Fruit fly (Drosophila melanogaster) whole organism, embryonic: Measurements from ENCODE around the gene CG13454.

Experiments used
- BtbVII ChIP-seq: fragments of 200-800 bp; sonication (Bioruptor generic); optimal IDR thresholded peaks from 3 replicates; lab custom pipeline; 2017; ENCODE audit warnings: missing biosample characterization, mild to moderate bottlenecking, missing genetic modification characterization
- CG10147 ChIP-seq: fragments of 200-800 bp; sonication (Bioruptor generic); optimal IDR thresholded peaks from 2 replicates; lab custom pipeline; 2019; ENCODE audit warnings: missing biosample characterization, mild to moderate bottlenecking, missing genetic modification characterization, moderate library complexity
- CG10462 ChIP-seq: fragments of 200-800 bp; sonication (Bioruptor generic); optimal IDR thresholded peaks from 2 replicates; lab custom pipeline; 2016; ENCODE audit warnings: missing biosample characterization, missing genetic modification characterization
- CG13296 ChIP-seq: fragments of 200-800 bp; sonication (Bioruptor generic); optimal IDR thresholded peaks from 3 replicates; lab custom pipeline; 2018; ENCODE audit warnings: missing biosample characterization, mild to moderate bottlenecking, missing genetic modification characterization
- CG14050 ChIP-seq: fragments of 200-800 bp; sonication (Bioruptor generic); IDR thresholded peaks from 3 replicates; pipeline ENCODE4 v1.3.6; 2022; ENCODE audit warnings: missing biosample characterization, missing genetic modification characterization
- CG15601 ChIP-seq: fragments of 200-800 bp; sonication (Bioruptor generic); optimal IDR thresholded peaks from 3 replicates; lab custom pipeline; 2019; ENCODE audit warnings: missing biosample characterization, mild to moderate bottlenecking, missing genetic modification characterization, moderate library complexity
- CG1647 ChIP-seq: fragments of 200-800 bp; sonication (Bioruptor generic); optimal IDR thresholded peaks from 3 replicates; lab custom pipeline; 2016; ENCODE audit warnings: missing biosample characterization, missing genetic modification characterization
- CG16815 ChIP-seq: fragments of 200-800 bp; sonication (Bioruptor generic); optimal IDR thresholded peaks from 3 replicates; lab custom pipeline; 2017; ENCODE audit warnings: missing biosample characterization, mild to moderate bottlenecking, missing genetic modification characterization
- CG18599 ChIP-seq: fragments of 200-800 bp; sonication (Bioruptor generic); optimal IDR thresholded peaks from 3 replicates; lab custom pipeline; 2017; ENCODE audit warnings: missing biosample characterization, missing genetic modification characterization, mild to moderate bottlenecking, moderate library complexity, missing genetic modification reagents
- CG2120 ChIP-seq: fragments of 200-800 bp; sonication (Bioruptor generic); optimal IDR thresholded peaks from 3 replicates; lab custom pipeline; 2016; ENCODE audit warnings: missing biosample characterization, missing genetic modification characterization
- CG2199 ChIP-seq: fragments of 200-800 bp; sonication (Bioruptor generic); IDR thresholded peaks from 3 replicates; pipeline ENCODE4 v1.3.6; 2022; ENCODE audit warnings: missing biosample characterization, missing genetic modification characterization
- CG2678 ChIP-seq: fragments of 200-800 bp; sonication (Bioruptor generic); optimal IDR thresholded peaks from 3 replicates; lab custom pipeline; 2019; ENCODE audit warnings: missing biosample characterization, mild to moderate bottlenecking, missing genetic modification characterization, moderate library complexity
- CG31388 ChIP-seq: fragments of 200-800 bp; sonication (Bioruptor generic); optimal IDR thresholded peaks from 2 replicates; lab custom pipeline; 2016; ENCODE audit warnings: missing biosample characterization, missing genetic modification characterization
- CG34376 ChIP-seq: fragments of 200-800 bp; sonication (Bioruptor generic); optimal IDR thresholded peaks from 2 replicates; lab custom pipeline; 2018; ENCODE audit warnings: missing biosample characterization, mild to moderate bottlenecking, missing genetic modification characterization
- CG4282 ChIP-seq: fragments of 200-800 bp; sonication (Bioruptor generic); optimal IDR thresholded peaks from 2 replicates; lab custom pipeline; 2016; ENCODE audit warnings: missing biosample characterization, missing genetic modification characterization
- CG6813 ChIP-seq: fragments of 200-800 bp; sonication (Bioruptor generic); optimal IDR thresholded peaks from 2 replicates; lab custom pipeline; 2017; ENCODE audit warnings: missing biosample characterization, missing genetic modification characterization, mild to moderate bottlenecking, moderate library complexity, missing genetic modification reagents
- CG8089 ChIP-seq: fragments of 200-800 bp; sonication (Bioruptor generic); optimal IDR thresholded peaks from 3 replicates; lab custom pipeline; 2016; ENCODE audit warnings: missing biosample characterization, missing genetic modification characterization
- CG8290 ChIP-seq, 3 experiments: fragments of 200-800 bp; sonication (Bioruptor generic); optimal IDR thresholded peaks; 2 replicates each; lab custom pipeline; 2016 to 2019; ENCODE audit warnings: missing biosample characterization in 3 of 3, missing genetic modification characterization in 3 of 3, mild to moderate bottlenecking in 2 of 3, moderate library complexity in 1 of 3
- Fer1 ChIP-seq: fragments of 200-800 bp; sonication (Bioruptor generic); optimal IDR thresholded peaks from 2 replicates; lab custom pipeline; 2017; ENCODE audit warnings: missing biosample characterization, mild to moderate bottlenecking, missing genetic modification characterization
- GATAe ChIP-seq: fragments of 200-800 bp; sonication (Bioruptor generic); conservative IDR thresholded peaks from 2 replicates; pipeline ENCODE4 v1.3.6; 2022; ENCODE audit warnings: missing biosample characterization, missing genetic modification characterization
- H2.0 ChIP-seq: fragments of 200-800 bp; sonication (Bioruptor generic); IDR thresholded peaks from 2 replicates; pipeline ENCODE4 v1.3.6; 2022; ENCODE audit warnings: missing biosample characterization, missing genetic modification characterization
- HLH3B ChIP-seq: fragments of 200-800 bp; sonication (Bioruptor generic); IDR thresholded peaks from 2 replicates; pipeline ENCODE4 v1.3.6; 2022; ENCODE audit warnings: missing biosample characterization, missing genetic modification characterization
- Med ChIP-seq: fragments of 200-800 bp; sonication (Bioruptor generic); peaks from one replicate; lab custom pipeline; 2016; ENCODE audit warnings: missing biosample characterization, missing genetic modification characterization, mild to moderate bottlenecking, inconsistent platforms, moderate library complexity
- Meics ChIP-seq: fragments of 200-800 bp; sonication (Bioruptor generic); optimal IDR thresholded peaks from 2 replicates; lab custom pipeline; 2017; ENCODE audit warnings: missing biosample characterization, mild to moderate bottlenecking, missing genetic modification characterization
- Pdp1 ChIP-seq, 2 experiments: fragments of 200-800 bp; sonication (Bioruptor generic); optimal IDR thresholded peaks; 3 replicates each; lab custom pipeline; 2016; ENCODE audit warnings: missing biosample characterization in 2 of 2, missing genetic modification characterization in 2 of 2, mild to moderate bottlenecking in 1 of 2, moderate library complexity in 1 of 2
- Rx ChIP-seq: fragments of 200-800 bp; sonication (Bioruptor generic); IDR thresholded peaks from 2 replicates; pipeline ENCODE4 v1.3.6; 2022; ENCODE audit warnings: missing biosample characterization, missing genetic modification characterization
- ac ChIP-seq: fragments of 200-800 bp; sonication (Bioruptor generic); optimal IDR thresholded peaks from 3 replicates; lab custom pipeline; 2017; ENCODE audit warnings: missing biosample characterization, mild to moderate bottlenecking, missing genetic modification characterization
- al ChIP-seq: fragments of 200-800 bp; sonication (Bioruptor generic); IDR thresholded peaks from 2 replicates; pipeline ENCODE4 v1.3.6; 2022; ENCODE audit warnings: missing biosample characterization, missing genetic modification characterization
- bigmax ChIP-seq: fragments of 200-800 bp; sonication (Bioruptor generic); optimal IDR thresholded peaks from 2 replicates; lab custom pipeline; 2018; ENCODE audit warnings: missing biosample characterization, mild to moderate bottlenecking, missing genetic modification characterization
- caup ChIP-seq: fragments of 200-800 bp; sonication (Bioruptor generic); optimal IDR thresholded peaks from 3 replicates; lab custom pipeline; 2017; ENCODE audit warnings: missing biosample characterization, mild to moderate bottlenecking, missing genetic modification characterization, moderate library complexity; ENCODE audit not compliant: severe bottlenecking
- crp ChIP-seq, 2 experiments: fragments of 200-800 bp; sonication (Bioruptor generic); optimal IDR thresholded peaks; 2 replicates in 1 of 2; 3 replicates in 1 of 2; lab custom pipeline; 2017; ENCODE audit warnings: missing biosample characterization in 2 of 2, missing genetic modification characterization in 2 of 2, mild to moderate bottlenecking in 1 of 2, moderate library complexity in 1 of 2
- cwo ChIP-seq: fragments of 200-800 bp; sonication (Bioruptor generic); optimal IDR thresholded peaks from 3 replicates; lab custom pipeline; 2017; ENCODE audit warnings: missing biosample characterization, missing genetic modification characterization, mild to moderate bottlenecking, moderate library complexity, missing genetic modification reagents
- dmrt99B ChIP-seq: fragments of 200-800 bp; sonication (Bioruptor generic); optimal IDR thresholded peaks from 2 replicates; lab custom pipeline; 2018; ENCODE audit warnings: missing biosample characterization, mild to moderate bottlenecking, missing genetic modification characterization, moderate library complexity
- ewg ChIP-seq: fragments of 200-800 bp; sonication (Bioruptor generic); optimal IDR thresholded peaks from 3 replicates; lab custom pipeline; 2017; ENCODE audit warnings: mild to moderate bottlenecking, missing biosample characterization, missing genetic modification reagents, missing genetic modification characterization
- exex ChIP-seq: fragments of 200-800 bp; sonication (Bioruptor generic); optimal IDR thresholded peaks from 4 replicates; lab custom pipeline; 2018; ENCODE audit warnings: missing biosample characterization, mild to moderate bottlenecking, missing genetic modification characterization, moderate library complexity
- ken ChIP-seq: fragments of 200-800 bp; sonication (Bioruptor generic); IDR thresholded peaks from 3 replicates; pipeline ENCODE4 v1.3.6; 2022; ENCODE audit warnings: missing biosample characterization, missing genetic modification characterization
- lab ChIP-seq: fragments of 200-800 bp; sonication (Bioruptor generic); optimal IDR thresholded peaks from 3 replicates; lab custom pipeline; 2017; ENCODE audit warnings: missing biosample characterization, missing genetic modification characterization, mild to moderate bottlenecking, moderate library complexity, missing genetic modification reagents
- mirr ChIP-seq: fragments of 200-800 bp; sonication (Bioruptor generic); optimal IDR thresholded peaks from 3 replicates; lab custom pipeline; 2018; ENCODE audit warnings: missing biosample characterization, mild to moderate bottlenecking, missing genetic modification characterization
- nmo ChIP-seq: fragments of 200-800 bp; sonication (Bioruptor generic); optimal IDR thresholded peaks from 2 replicates; lab custom pipeline; 2018; ENCODE audit warnings: missing biosample characterization, mild to moderate bottlenecking, missing genetic modification characterization, moderate library complexity
- pfk ChIP-seq: fragments of 200-800 bp; sonication (Bioruptor generic); optimal IDR thresholded peaks from 2 replicates; lab custom pipeline; 2018; ENCODE audit warnings: missing biosample characterization, mild to moderate bottlenecking, missing genetic modification characterization, moderate library complexity
- scrt ChIP-seq: fragments of 200-800 bp; sonication (Bioruptor generic); optimal IDR thresholded peaks from 2 replicates; lab custom pipeline; 2018; ENCODE audit warnings: missing biosample characterization, mild to moderate bottlenecking, missing genetic modification characterization, moderate library complexity
- sens ChIP-seq: fragments of 200-800 bp; sonication (Bioruptor generic); peaks from one replicate; lab custom pipeline; 2016; ENCODE audit warnings: missing biosample characterization, missing genetic modification characterization
- stc ChIP-seq: fragments of 200-800 bp; sonication (Bioruptor generic); IDR thresholded peaks from 2 replicates; pipeline ENCODE4 v1.3.6; 2022; ENCODE audit warnings: missing biosample characterization, missing genetic modification characterization
- sug ChIP-seq: fragments of 200-800 bp; optimal IDR thresholded peaks from 2 replicates; lab custom pipeline; 2019; ENCODE audit warnings: missing biosample characterization, mild to moderate bottlenecking, missing genetic modification characterization, moderate library complexity
- tin ChIP-seq: fragments of 200-800 bp; sonication (Bioruptor generic); optimal IDR thresholded peaks from 3 replicates; lab custom pipeline; 2016; ENCODE audit warnings: missing biosample characterization, missing genetic modification characterization
- twi ChIP-seq: fragments of 200-800 bp; optimal IDR thresholded peaks from 2 replicates; lab custom pipeline; 2019; ENCODE audit warnings: missing biosample characterization, mild to moderate bottlenecking, missing genetic modification characterization, moderate library complexity

The CG13454 gene

DNA sequence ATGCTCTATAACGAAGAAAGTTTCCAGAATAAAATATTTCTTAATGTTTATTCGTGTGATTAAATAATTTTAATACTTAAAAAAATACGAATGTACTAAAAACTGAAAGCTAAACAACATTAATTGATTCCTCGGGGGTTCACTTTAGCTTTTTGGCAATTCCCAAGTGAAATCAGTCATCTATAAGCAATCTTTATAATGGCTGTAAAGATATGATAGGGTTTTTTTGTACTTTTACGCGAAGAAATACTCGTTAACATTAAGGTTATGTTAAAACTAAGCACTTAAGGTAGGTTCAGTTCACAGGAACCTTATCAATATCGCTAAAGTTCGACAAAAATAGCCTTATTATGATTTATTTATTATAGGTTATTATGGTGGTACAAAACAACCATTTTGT lies 3.1 kb upstream of the CG13454 start:
- no peak for TF ChIP-seq ac (GFP tag; lab: Kevin White, UChicago)
- no peak for TF ChIP-seq CG4282 (GFP tag; lab: Kevin White, UChicago)
- TF ChIP-seq H2.0 (GFP tag; lab: Robert Waterston, UW): no peak
- TF ChIP-seq exex (tag; lab: Kevin White, UChicago): peak; percentile 94
- TF ChIP-seq bigmax (GFP tag; lab: Kevin White, UChicago): peak; percentile 74
- TF ChIP-seq Fer1 (GFP tag; lab: Kevin White, UChicago): no peak
- TF ChIP-seq CG2120 (GFP tag; lab: Kevin White, UChicago): no peak
- TF ChIP-seq CG31388: no peak
- TF ChIP-seq tin (GFP tag; lab: Kevin White, UChicago): no peak
- TF ChIP-seq CG34376 (GFP tag; lab: Kevin White, UChicago): peak; percentile 62
- TF ChIP-seq twi (tag; lab: Kevin White, UChicago): no peak
- TF ChIP-seq crp (GFP tag; optimal IDR thresholded peaks at IDR 0.05; lab: Kevin White, UChicago): no peak
- no peak for TF ChIP-seq CG10147 (GFP tag; lab: Kevin White, UChicago)
- TF ChIP-seq pfk (GFP tag; lab: Kevin White, UChicago): no peak
- TF ChIP-seq CG6813 (GFP tag; lab: Kevin White, UChicago): no peak
- TF ChIP-seq Rx: no peak
- peak; percentile 57 for TF ChIP-seq sens
- no peak for TF ChIP-seq scrt (GFP tag; lab: Kevin White, UChicago)
- TF ChIP-seq Pdp1 (GFP tag; optimal IDR thresholded peaks at IDR 0.05; lab: Kevin White, UChicago): no peak
- TF ChIP-seq sug: peak; percentile 54
- TF ChIP-seq Meics: peak; percentile 10
- no peak for TF ChIP-seq CG1647 (GFP tag; lab: Kevin White, UChicago)
- TF ChIP-seq CG16815: no peak
- no peak for TF ChIP-seq ken (GFP tag; lab: Robert Waterston, UW)
- TF ChIP-seq CG10462 (GFP tag; lab: Kevin White, UChicago): no peak
- no peak for TF ChIP-seq al (GFP tag; lab: Robert Waterston, UW)
- no peak for TF ChIP-seq ewg
- TF ChIP-seq CG2678 (tag; lab: Kevin White, UChicago): peak; percentile 66
- no peak for TF ChIP-seq CG8089
- TF ChIP-seq BtbVII (GFP tag; lab: Kevin White, UChicago): peak; percentile 22
- no peak for TF ChIP-seq dmrt99B

- TF ChIP-seq CG18599 (GFP tag; lab: Kevin White, UChicago) (peak; percentile 9), cwo (peak; percentile 30), CG14050 (no peak), Meics (peak; percentile 46)
Observed at dm6 chr3L:15519492-15519891, 2.6 kb upstream of the CG13454 start, which contains the start of gene mex1. TSS of gene mex1 (minus strand) at chr3L:15519592.

DNA sequence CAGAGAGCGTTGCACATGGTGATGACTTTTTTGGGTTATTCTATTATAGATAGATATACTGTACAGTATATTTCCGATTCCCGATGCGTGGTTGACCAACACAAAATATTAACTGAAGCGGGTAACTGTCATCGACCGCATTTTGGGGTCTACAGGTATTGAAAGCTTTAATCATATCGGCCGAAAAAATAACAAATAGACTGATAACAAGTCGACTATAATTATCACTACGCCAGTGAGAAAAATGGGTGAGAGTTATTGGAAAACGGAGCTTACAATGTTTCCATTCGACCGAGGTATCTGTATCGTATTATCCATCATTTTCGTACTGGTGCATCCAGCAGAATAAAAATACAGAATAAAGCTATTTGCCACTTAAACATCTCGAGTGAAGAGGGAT lies 1.5 kb upstream of the CG13454 start:
- peak; percentile 29 for TF ChIP-seq Med (GFP tag; lab: Kevin White, UChicago)
- TF ChIP-seq caup (GFP tag; lab: Kevin White, UChicago): no peak
- TF ChIP-seq nmo (GFP tag; lab: Kevin White, UChicago): no peak
- no peak for TF ChIP-seq HLH3B (GFP tag; lab: Robert Waterston, UW)
- peak; percentile 12 for TF ChIP-seq CG34376 (GFP tag; lab: Kevin White, UChicago)
- peak; percentile 3 for TF ChIP-seq sug
- peak; percentile 63 for TF ChIP-seq mirr (GFP tag; lab: Kevin White, UChicago)
- 0 out of 3 replicates have a peak, but pooled peaks have one; percentile 56 for TF ChIP-seq CG2199 (GFP tag; lab: Robert Waterston, UW)
- TF ChIP-seq CG15601: peak; percentile 32
- peak; percentile 42 for TF ChIP-seq GATAe (GFP tag; lab: Robert Waterston, UW)
- TF ChIP-seq lab: peak; percentile 4
- no peak for TF ChIP-seq CG8290 (GFP tag; optimal IDR thresholded peaks at IDR 0.05; lab: Kevin White, UChicago)
- peak in 1 of 2 experiments; percentile 17 for TF ChIP-seq CG8290 (tag; optimal IDR thresholded peaks at IDR 0.05; lab: Kevin White, UChicago)
- TF ChIP-seq CG13296: no peak
- TF ChIP-seq exex (tag; lab: Kevin White, UChicago): peak; percentile 76
- 0 out of 2 replicates have a peak, but pooled peaks have one; percentile 19 for TF ChIP-seq stc (GFP tag; lab: Robert Waterston, UW)
